Fruit fly (Drosophila melanogaster) whole organism, embryonic: ENCODE measurements around the gene CG14219.
A peak's percentile ranks its signal among the peaks of the same experiment; 100 is the strongest.

Experiments used
- ATbp ChIP-seq: fragments of 200-800 bp; sonication (Bioruptor generic); optimal IDR thresholded peaks from 2 replicates; lab custom pipeline; 2017; ENCODE audit warnings: missing biosample characterization, mild to moderate bottlenecking, missing genetic modification characterization, missing genetic modification reagents
- Atf-2 ChIP-seq: fragments of 200-800 bp; sonication (Bioruptor generic); optimal IDR thresholded peaks from 2 replicates; lab custom pipeline; 2016; ENCODE audit warnings: missing biosample characterization, missing genetic modification characterization
- B-H2 ChIP-seq: fragments of 200-800 bp; sonication (Bioruptor generic); optimal IDR thresholded peaks from 2 replicates; lab custom pipeline; 2018; ENCODE audit warnings: missing biosample characterization, mild to moderate bottlenecking, missing genetic modification characterization
- CG10267 ChIP-seq: fragments of 200-800 bp; sonication (Bioruptor generic); optimal IDR thresholded peaks from 2 replicates; lab custom pipeline; 2018; ENCODE audit warnings: missing biosample characterization, mild to moderate bottlenecking, missing genetic modification characterization, moderate library complexity
- CG11456 ChIP-seq: fragments of 200-800 bp; sonication (Bioruptor generic); IDR thresholded peaks from 3 replicates; pipeline ENCODE4 v1.3.6; 2022; ENCODE audit warnings: missing biosample characterization, missing genetic modification characterization
- CG11696 ChIP-seq: fragments of 200-800 bp; sonication (Bioruptor generic); IDR thresholded peaks from 2 replicates; pipeline ENCODE4 v1.3.6; 2022; ENCODE audit warnings: missing biosample characterization, missing genetic modification characterization
- CG12236 ChIP-seq: fragments of 200-800 bp; sonication (Bioruptor generic); optimal IDR thresholded peaks from 2 replicates; lab custom pipeline; 2016; ENCODE audit warnings: missing biosample characterization, missing genetic modification characterization
- CG12391 ChIP-seq: fragments of 200-800 bp; sonication (Bioruptor generic); optimal IDR thresholded peaks from 3 replicates; lab custom pipeline; 2018; ENCODE audit warnings: missing biosample characterization, mild to moderate bottlenecking, missing genetic modification characterization, moderate library complexity
- CG16813 ChIP-seq: fragments of 200-800 bp; sonication (Bioruptor generic); IDR thresholded peaks from 3 replicates; pipeline ENCODE4 v1.3.6; 2022; ENCODE audit warnings: missing biosample characterization, missing genetic modification characterization; ENCODE audit not compliant: partially characterized antibody
- CG18262 ChIP-seq: fragments of 200-800 bp; optimal IDR thresholded peaks from 3 replicates; lab custom pipeline; 2019; ENCODE audit warnings: missing biosample characterization, mild to moderate bottlenecking, missing genetic modification characterization, moderate library complexity
- CG18476 ChIP-seq: fragments of 200-800 bp; sonication (Bioruptor generic); optimal IDR thresholded peaks from 2 replicates; lab custom pipeline; 2016; ENCODE audit warnings: missing biosample characterization, mild to moderate bottlenecking, missing genetic modification characterization
- CG3163 ChIP-seq: fragments of 200-800 bp; sonication (Bioruptor generic); optimal IDR thresholded peaks from 3 replicates; lab custom pipeline; 2016; ENCODE audit warnings: missing biosample characterization, missing genetic modification characterization
- CG4617 ChIP-seq: fragments of 200-800 bp; sonication (Bioruptor generic); optimal IDR thresholded peaks from 3 replicates; lab custom pipeline; 2016; ENCODE audit warnings: missing biosample characterization, missing genetic modification characterization, borderline replicate concordance
- CG4730 ChIP-seq: fragments of 200-800 bp; sonication (Bioruptor generic); IDR thresholded peaks from 2 replicates; pipeline ENCODE4 v1.3.6; 2022; ENCODE audit warnings: missing biosample characterization, missing genetic modification characterization
- CG7963 ChIP-seq: fragments of 200-800 bp; sonication (Bioruptor generic); IDR thresholded peaks from 3 replicates; pipeline ENCODE4 v1.3.6; 2022; ENCODE audit warnings: missing biosample characterization, missing genetic modification characterization; ENCODE audit not compliant: partially characterized antibody
- CG9932 ChIP-seq: fragments of 200-800 bp; sonication (Bioruptor generic); IDR thresholded peaks from 2 replicates; pipeline ENCODE4 v1.3.6; 2022; ENCODE audit warnings: missing biosample characterization, missing genetic modification characterization
- Camta ChIP-seq: fragments of 200-800 bp; sonication (Bioruptor generic); optimal IDR thresholded peaks from 2 replicates; lab custom pipeline; 2016; ENCODE audit warnings: missing biosample characterization, missing genetic modification characterization
- CoRest ChIP-seq: fragments of 200-800 bp; sonication (Bioruptor generic); optimal IDR thresholded peaks from 3 replicates; lab custom pipeline; 2018; ENCODE audit warnings: missing biosample characterization, mild to moderate bottlenecking, missing genetic modification characterization, moderate library complexity
- D19B ChIP-seq: fragments of 200-800 bp; sonication (Bioruptor generic); optimal IDR thresholded peaks from 2 replicates; lab custom pipeline; 2017; ENCODE audit warnings: missing biosample characterization, mild to moderate bottlenecking, missing genetic modification characterization
- Drgx ChIP-seq: fragments of 200-800 bp; sonication (Bioruptor generic); IDR thresholded peaks from 2 replicates; pipeline ENCODE4 v1.3.6; 2022; ENCODE audit warnings: missing biosample characterization, missing genetic modification characterization
- E2f2 ChIP-seq: fragments of 200-800 bp; sonication (Bioruptor generic); IDR thresholded peaks from 2 replicates; pipeline ENCODE4 v1.3.6; 2022; ENCODE audit warnings: missing biosample characterization, missing genetic modification characterization
- Ets97D ChIP-seq: fragments of 200-800 bp; sonication (Bioruptor generic); optimal IDR thresholded peaks from 3 replicates; lab custom pipeline; 2016; ENCODE audit warnings: missing biosample characterization, missing genetic modification characterization
- H15 ChIP-seq: fragments of 200-800 bp; sonication (Bioruptor generic); IDR thresholded peaks from 3 replicates; pipeline ENCODE4 v1.3.6; 2022; ENCODE audit warnings: missing biosample characterization, missing genetic modification characterization
- HLH4C ChIP-seq: fragments of 200-800 bp; sonication (Bioruptor generic); IDR thresholded peaks from 3 replicates; pipeline ENCODE4 v1.3.6; 2022; ENCODE audit warnings: missing biosample characterization, missing genetic modification characterization; ENCODE audit not compliant: partially characterized antibody
- Kr ChIP-seq: fragments of 200-800 bp; sonication (Bioruptor generic); optimal IDR thresholded peaks from 2 replicates; lab custom pipeline; 2017; ENCODE audit warnings: missing biosample characterization, mild to moderate bottlenecking, missing genetic modification characterization
- Lim3 ChIP-seq: fragments of 200-800 bp; sonication (Bioruptor generic); IDR thresholded peaks from 2 replicates; pipeline ENCODE4 v1.3.6; 2022; ENCODE audit warnings: missing biosample characterization, missing genetic modification characterization
- Six4 ChIP-seq: fragments of 200-800 bp; sonication (Bioruptor generic); optimal IDR thresholded peaks from 2 replicates; lab custom pipeline; 2016; ENCODE audit warnings: missing biosample characterization, missing genetic modification characterization
- Sox102F ChIP-seq: fragments of 200-800 bp; sonication (Bioruptor generic); optimal IDR thresholded peaks from 2 replicates; lab custom pipeline; 2018; ENCODE audit warnings: missing biosample characterization, mild to moderate bottlenecking, missing genetic modification characterization, moderate library complexity
- al ChIP-seq: fragments of 200-800 bp; sonication (Bioruptor generic); IDR thresholded peaks from 2 replicates; pipeline ENCODE4 v1.3.6; 2022; ENCODE audit warnings: missing biosample characterization, missing genetic modification characterization
- ash1 ChIP-seq: fragments of 200-800 bp; sonication (Bioruptor generic); optimal IDR thresholded peaks from 2 replicates; lab custom pipeline; 2018; ENCODE audit warnings: missing biosample characterization, mild to moderate bottlenecking, missing genetic modification characterization
- btn ChIP-seq: fragments of 200-800 bp; sonication (Bioruptor generic); optimal IDR thresholded peaks from 2 replicates; lab custom pipeline; 2016; ENCODE audit warnings: missing biosample characterization, missing genetic modification characterization
- cg ChIP-seq: fragments of 200-800 bp; sonication (Bioruptor generic); optimal IDR thresholded peaks from 3 replicates; lab custom pipeline; 2019; ENCODE audit warnings: missing biosample characterization, mild to moderate bottlenecking, missing genetic modification characterization, moderate library complexity
- chm ChIP-seq: fragments of 200-800 bp; sonication (Bioruptor generic); IDR thresholded peaks from 2 replicates; pipeline ENCODE4 v1.3.6; 2022; ENCODE audit warnings: missing biosample characterization, missing genetic modification characterization
- ems ChIP-seq: fragments of 200-800 bp; sonication (Bioruptor generic); optimal IDR thresholded peaks from 3 replicates; lab custom pipeline; 2016; ENCODE audit warnings: missing biosample characterization, missing genetic modification characterization
- fd3F ChIP-seq: fragments of 200-800 bp; sonication (Bioruptor generic); optimal IDR thresholded peaks from 2 replicates; lab custom pipeline; 2018; ENCODE audit warnings: missing biosample characterization, mild to moderate bottlenecking, missing genetic modification characterization, moderate library complexity
- gcm ChIP-seq: fragments of 200-800 bp; sonication (Bioruptor generic); optimal IDR thresholded peaks from 2 replicates; lab custom pipeline; 2019; ENCODE audit warnings: missing biosample characterization, mild to moderate bottlenecking, missing genetic modification characterization, moderate library complexity
- hb ChIP-seq: fragments of 200-800 bp; sonication (Bioruptor generic); IDR thresholded peaks from 3 replicates; pipeline ENCODE4 v1.3.6; 2022; ENCODE audit warnings: missing biosample characterization, missing genetic modification characterization; ENCODE audit not compliant: partially characterized antibody
- maf-S ChIP-seq: fragments of 200-800 bp; sonication (Bioruptor generic); optimal IDR thresholded peaks from 2 replicates; lab custom pipeline; 2016; ENCODE audit warnings: missing biosample characterization, missing genetic modification characterization
- phol ChIP-seq: fragments of 200-800 bp; sonication (Bioruptor generic); optimal IDR thresholded peaks from 3 replicates; lab custom pipeline; 2018; ENCODE audit warnings: missing biosample characterization, mild to moderate bottlenecking, missing genetic modification characterization, moderate library complexity
- ranshi ChIP-seq: fragments of 200-800 bp; sonication (Bioruptor generic); IDR thresholded peaks from 2 replicates; pipeline ENCODE4 v1.3.6; 2022; ENCODE audit warnings: missing biosample characterization, missing genetic modification characterization
- row ChIP-seq: fragments of 200-800 bp; sonication (Bioruptor generic); IDR thresholded peaks from 3 replicates; pipeline ENCODE4 v1.3.6; 2022; ENCODE audit warnings: missing biosample characterization, missing genetic modification characterization
- shn ChIP-seq: fragments of 200-800 bp; sonication (Bioruptor generic); optimal IDR thresholded peaks from 3 replicates; lab custom pipeline; 2016; ENCODE audit warnings: missing biosample characterization, missing genetic modification characterization
- slp2 ChIP-seq: fragments of 200-800 bp; sonication (Bioruptor generic); optimal IDR thresholded peaks from 2 replicates; lab custom pipeline; 2016; ENCODE audit warnings: missing biosample characterization, missing genetic modification characterization
- yki ChIP-seq: fragments of >200 bp; optimal IDR thresholded peaks from 3 replicates; lab custom pipeline; 2018

The CG14219 gene

DNA sequence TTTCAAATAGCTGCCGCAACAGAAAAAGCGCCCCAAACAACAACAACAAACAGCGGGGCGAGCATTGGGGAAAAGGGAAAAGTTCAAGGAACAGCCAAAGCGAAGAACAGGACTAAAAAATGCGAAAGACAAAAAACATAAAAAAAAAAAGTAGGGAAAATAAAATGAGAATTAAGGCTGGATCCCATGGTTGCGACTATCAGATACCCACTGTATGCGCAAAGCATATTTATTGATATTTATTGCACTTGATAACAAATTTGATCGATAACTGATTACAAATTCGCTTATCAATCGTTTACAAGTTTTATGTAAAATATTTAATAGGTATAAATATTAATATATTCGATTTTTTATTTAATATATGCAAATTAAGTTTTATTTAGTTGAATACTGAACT is 40.4 kb downstream of the CG14219 start (continued):
- TF ChIP-seq CG4617 (GFP tag; lab: Kevin White, UChicago) (no peak), cg (no peak), Kr (GFP tag; lab: Kevin White, UChicago) (no peak), Six4 (GFP tag; lab: Kevin White, UChicago) (no peak), phol (tag; lab: Kevin White, UChicago) (peak; percentile 2), CG18262 (peak; percentile 21), hb (GFP tag; lab: Robert Waterston, UW) (peak; percentile 64; the same call in 1 of the 3 replicates), ems (GFP tag; lab: Kevin White, UChicago) (no peak), CG11696 (GFP tag; lab: Robert Waterston, UW) (no peak), gcm (GFP tag; lab: Kevin White, UChicago) (no peak), maf-S (GFP tag; lab: Kevin White, UChicago) (no peak), E2f2 (GFP tag; lab: Robert Waterston, UW) (no peak), CG9932 (GFP tag; lab: Robert Waterston, UW) (no peak), CG11456 (GFP tag; lab: Robert Waterston, UW) (no peak), al (GFP tag; lab: Robert Waterston, UW) (no peak), Drgx (GFP tag; lab: Robert Waterston, UW) (no peak), CG7963 (GFP tag; lab: Robert Waterston, UW) (peak; percentile 40; the same call in 1 of the 3 replicates), H15 (no peak), HLH4C (GFP tag; lab: Robert Waterston, UW) (peak; percentile 54; the same call in 2 of the 3 replicates), CG4730 (GFP tag; lab: Robert Waterston, UW) (no peak), shn (no peak), CG10267 (tag; lab: Kevin White, UChicago) (no peak), row (peak; percentile 49; the same call in 2 of the 3 replicates), btn (GFP tag; lab: Kevin White, UChicago) (no peak), CG12391 (tag; lab: Kevin White, UChicago) (no peak), ash1 (no peak), yki (lab: Kevin White, UChicago) (no peak), CG16813 (GFP tag; lab: Robert Waterston, UW) (0 out of 3 replicates have a peak, but pooled peaks have one; percentile 33), Sox102F (GFP tag; lab: Kevin White, UChicago) (peak; percentile 9), CG12236 (GFP tag; lab: Kevin White, UChicago) (no peak), CoRest (tag; lab: Kevin White, UChicago) (peak; percentile 16), Ets97D (no peak), D19B (GFP tag; lab: Kevin White, UChicago) (peak; percentile 24), fd3F (no peak), B-H2 (no peak), Atf-2 (GFP tag; lab: Kevin White, UChicago) (no peak), slp2 (GFP tag; lab: Kevin White, UChicago) (no peak), chm (GFP tag; lab: Robert Waterston, UW) (no peak), CG3163 (GFP tag; lab: Kevin White, UChicago) (no peak), Lim3 (GFP tag; lab: Robert Waterston, UW) (no peak), CG18476 (GFP tag; lab: Kevin White, UChicago) (no peak), Camta (no peak), ATbp (GFP tag; lab: Kevin White, UChicago) (no peak), ranshi (no peak)
